Worm (Caenorhabditis elegans) whole organism, midembryonic: ENCODE results near the gene srlf-36.
A peak's percentile ranks its signal among the peaks of the same experiment; 100 is the strongest.

Experiments used
- T22C8.4 ChIP-seq: fragments of 200-800 bp; sonication (Bioruptor generic); IDR thresholded peaks from 2 replicates; pipeline ENCODE4 v1.3.6; 2022; ENCODE audit warnings: missing genetic modification characterization, missing compliant biosample characterization
- cog-1 ChIP-seq: sonication (generic microtip); optimal IDR thresholded peaks from 2 replicates; lab custom pipeline; 2016; ENCODE audit warnings: missing genetic modification characterization, missing compliant biosample characterization
- flt-1 ChIP-seq: fragments of 200-800 bp; sonication (Bioruptor generic); IDR thresholded peaks from 2 replicates; pipeline ENCODE4 v1.3.6; 2022; ENCODE audit warnings: missing genetic modification characterization, missing compliant biosample characterization
- klf-2 ChIP-seq: fragments of 200-800 bp; sonication (Bioruptor generic); conservative IDR thresholded peaks from 2 replicates; pipeline ENCODE4 v1.3.6; 2022; ENCODE audit warnings: missing genetic modification reagents, missing genetic modification characterization, missing compliant biosample characterization
- med-1 ChIP-seq: sonication (generic microtip); optimal IDR thresholded peaks from 2 replicates; lab custom pipeline; 2017; ENCODE audit warnings: missing genetic modification characterization, mild to moderate bottlenecking, missing compliant biosample characterization, antibody characterized with exemption, missing genetic modification reagents; ENCODE audit not compliant: insufficient read depth
- ref-1 ChIP-seq: fragments of 200-800 bp; sonication (Bioruptor generic); conservative IDR thresholded peaks from 2 replicates; pipeline ENCODE4 v1.3.6; 2022; ENCODE audit warnings: missing genetic modification reagents, missing genetic modification characterization, missing compliant biosample characterization
- tab-1 ChIP-seq: fragments of 200-800 bp; sonication (Bioruptor generic); IDR thresholded peaks from 2 replicates; pipeline ENCODE4 v1.3.6; 2022; ENCODE audit warnings: missing genetic modification characterization, missing compliant biosample characterization
- ztf-23 ChIP-seq: fragments of 200-800 bp; sonication (Bioruptor generic); IDR thresholded peaks from 2 replicates; pipeline ENCODE4 v1.3.6; 2022; ENCODE audit warnings: missing genetic modification reagents, missing genetic modification characterization, missing compliant biosample characterization
- ztf-29 ChIP-seq: fragments of 200-800 bp; sonication (Bioruptor generic); IDR thresholded peaks from 2 replicates; pipeline ENCODE4 v1.3.6; 2022; ENCODE audit warnings: missing genetic modification reagents, missing genetic modification characterization, missing compliant biosample characterization

The srlf-36 gene

DNA sequence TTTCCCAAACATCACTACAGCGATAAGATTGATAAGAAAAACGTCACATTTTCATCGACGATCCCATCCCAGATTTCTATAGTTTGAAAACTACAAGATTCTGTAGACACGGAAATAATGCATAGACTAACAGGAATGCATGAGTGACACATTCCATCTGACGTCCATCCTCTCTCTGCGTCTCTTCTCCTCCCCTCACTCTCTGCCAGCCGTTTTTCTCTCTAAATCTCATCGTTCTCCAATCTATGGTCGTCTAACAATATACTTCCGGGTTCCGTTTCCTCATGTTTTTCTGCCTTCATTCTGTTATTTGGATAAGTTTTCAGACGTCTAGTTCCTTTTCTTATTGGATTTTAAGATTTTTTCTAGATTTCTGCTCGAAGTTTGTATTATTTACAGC is 9.5 kb upstream of the srlf-36 start, which contains the start of gene F48G7.4:
TSS of gene F48G7.4 (plus strand) at position 400 of the 400 bp plus-strand sequence.
- TF ChIP-seq T22C8.4 (GFP tag; lab: Robert Waterston, UW) (no peak), cog-1 (peak; percentile 24)

DNA sequence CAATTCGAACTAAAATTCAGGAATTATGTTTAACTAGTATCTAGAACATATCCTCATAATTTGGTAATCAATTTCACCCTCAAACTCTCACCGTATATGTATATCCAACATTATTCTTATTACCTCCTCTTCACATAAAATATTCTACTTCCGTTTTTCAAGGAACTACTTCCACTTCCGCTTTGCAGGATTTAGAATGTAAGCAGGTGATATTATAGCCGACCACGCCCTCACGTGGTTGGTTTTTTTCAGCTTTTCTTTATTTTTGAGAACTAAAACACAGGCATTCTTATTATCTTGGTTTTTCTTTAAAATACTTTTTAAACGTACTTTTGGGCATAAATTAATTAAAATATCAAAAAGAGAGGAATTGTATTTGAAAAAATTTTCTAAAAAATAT is 8.3 kb upstream of the srlf-36 start:
- TF ChIP-seq T22C8.4 (GFP tag; lab: Robert Waterston, UW) = no peak

DNA sequence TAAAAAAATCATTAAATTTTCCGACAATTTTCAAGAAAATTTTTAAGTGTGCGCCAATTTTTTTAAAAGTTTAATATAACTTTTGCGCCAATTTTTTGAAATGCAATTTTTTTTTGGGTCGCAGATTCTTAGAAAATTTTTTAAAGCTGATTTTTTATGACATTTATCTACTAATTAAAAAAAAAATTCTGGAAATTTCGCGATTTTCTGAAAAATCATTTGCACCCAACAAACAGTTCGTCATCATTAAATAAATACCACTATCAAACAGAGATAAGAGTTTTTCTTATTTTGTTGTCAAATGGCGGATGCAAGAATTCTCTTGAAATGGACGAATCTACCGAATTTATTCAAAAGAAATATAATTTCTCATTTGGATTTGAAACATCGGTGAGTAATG is 5.7 kb upstream of the srlf-36 start, which contains the start of gene F48G7.13:
TSS of gene F48G7.13 (plus strand) at position 301 of the 400 bp plus-strand sequence.
- TF ChIP-seq med-1 (GFP tag; lab: Kevin White, UChicago) (no peak), klf-2 (GFP tag; lab: Robert Waterston, UW) (no peak), ztf-29 (GFP tag; lab: Robert Waterston, UW) (no peak), ztf-23 (GFP tag; lab: Robert Waterston, UW) (no peak), cog-1 (no peak), T22C8.4 (GFP tag; lab: Robert Waterston, UW) (no peak), tab-1 (GFP tag; lab: Robert Waterston, UW) (no peak), flt-1 (GFP tag; lab: Robert Waterston, UW) (no peak), ref-1 (GFP tag; lab: Robert Waterston, UW) (no peak)

DNA sequence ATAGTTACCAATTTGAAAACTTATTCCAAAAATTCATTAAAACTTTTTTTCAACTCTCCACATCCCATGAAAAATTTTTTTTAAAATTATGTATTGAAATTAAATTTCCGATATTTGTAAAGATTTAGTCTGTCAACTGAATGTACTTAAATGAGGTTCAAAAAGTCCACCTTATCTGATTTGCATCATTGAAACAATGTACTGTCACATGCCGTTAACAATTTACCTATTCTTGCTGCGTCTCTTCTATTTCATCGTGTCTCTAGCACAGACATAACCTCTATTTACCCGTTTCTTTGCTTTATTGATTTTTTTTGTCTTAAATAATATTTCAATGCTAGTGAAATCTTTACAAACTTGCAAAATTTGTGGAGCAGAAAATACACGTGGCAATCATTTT is 646 bp upstream of the srlf-36 start, which contains the start of gene nhr-90:
TSS of gene nhr-90 (plus strand) at position 296 of the 400 bp plus-strand sequence.
- no peak for TF ChIP-seq tab-1 (GFP tag; lab: Robert Waterston, UW)
- no peak for TF ChIP-seq med-1 (GFP tag; lab: Kevin White, UChicago)
- TF ChIP-seq T22C8.4 (GFP tag; lab: Robert Waterston, UW) = no peak
- no peak for TF ChIP-seq klf-2 (GFP tag; lab: Robert Waterston, UW)
- TF ChIP-seq cog-1 = no peak
- no peak for TF ChIP-seq ztf-29 (GFP tag; lab: Robert Waterston, UW)
- TF ChIP-seq ztf-23 (GFP tag; lab: Robert Waterston, UW) = no peak
- TF ChIP-seq flt-1 (GFP tag; lab: Robert Waterston, UW) = no peak
- no peak for TF ChIP-seq ref-1 (GFP tag; lab: Robert Waterston, UW)

DNA sequence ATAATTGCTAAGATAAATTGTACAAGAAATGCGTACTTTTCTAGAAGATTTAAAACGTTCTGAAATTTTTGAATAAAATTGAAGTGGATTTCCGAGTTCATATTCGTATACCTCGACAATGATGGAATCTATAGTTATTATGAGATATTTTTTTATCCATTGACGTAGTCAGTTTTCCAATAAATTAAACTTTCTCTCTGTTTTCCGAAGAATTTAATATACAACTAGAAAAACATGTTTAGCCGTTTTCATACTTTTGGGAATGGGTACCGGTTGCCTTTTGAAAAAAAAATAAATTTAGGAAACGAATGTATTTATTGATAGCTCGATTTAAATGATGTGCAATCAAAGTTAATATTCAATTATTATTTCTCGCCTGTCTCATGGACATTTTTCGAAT is 727 bp downstream of the srlf-36 start, which contains the start of gene srw-109:
TSS of gene srw-109 (minus strand) at position 101 of the 400 bp plus-strand sequence.
- TF ChIP-seq ref-1 (GFP tag; lab: Robert Waterston, UW) = no peak

DNA sequence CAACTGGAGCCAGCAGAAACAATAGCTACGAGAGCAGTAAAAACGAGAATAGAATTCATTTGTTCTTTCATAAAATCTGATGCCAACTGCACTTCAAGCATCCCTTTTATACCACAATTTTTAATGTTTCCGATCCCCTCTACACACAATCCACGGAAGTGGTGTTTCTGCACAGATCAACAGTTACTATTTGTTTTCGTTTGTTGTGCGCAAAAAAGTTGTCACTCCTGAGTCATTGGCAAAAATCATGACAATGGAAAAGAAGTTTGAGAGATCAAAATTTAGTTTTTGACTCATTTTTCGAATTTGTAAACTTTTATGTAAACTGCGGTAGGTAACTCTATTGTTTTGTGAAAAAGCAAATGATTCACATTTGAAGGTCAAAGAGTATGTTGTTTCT is 5.5 kb downstream of the srlf-36 start, which contains the start of gene srlf-37:
TSS of gene srlf-37 (minus strand) at position 101 of the 400 bp plus-strand sequence.
- TF ChIP-seq cog-1 = no peak
- no peak for TF ChIP-seq flt-1 (GFP tag; lab: Robert Waterston, UW)
- TF ChIP-seq ztf-23 (GFP tag; lab: Robert Waterston, UW) = no peak
- no peak for TF ChIP-seq ztf-29 (GFP tag; lab: Robert Waterston, UW)

DNA sequence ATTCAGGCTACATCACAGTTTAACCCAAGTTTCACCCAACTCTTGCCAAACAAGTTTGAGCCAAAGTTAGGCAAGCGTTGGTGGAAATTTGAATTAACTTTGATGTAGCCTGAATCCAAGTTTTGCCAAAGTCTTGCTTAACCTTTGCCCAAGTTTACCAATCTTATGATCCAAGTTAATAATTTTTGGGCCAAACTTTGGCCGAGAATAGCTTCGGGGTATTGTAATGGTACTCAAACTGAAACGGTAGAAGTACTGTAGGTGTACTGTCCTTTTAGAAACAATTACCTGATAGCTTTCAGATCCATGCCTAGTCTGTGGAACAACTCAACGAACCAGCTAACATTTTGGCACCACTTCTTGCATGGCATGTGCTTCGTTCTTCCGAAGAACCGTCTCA is 9.3 kb downstream of the srlf-36 start, which contains the start of gene nhr-251:
TSS of gene nhr-251 (plus strand) at position 301 of the 400 bp plus-strand sequence.
- TF ChIP-seq tab-1 (GFP tag; lab: Robert Waterston, UW) (no peak), ztf-23 (GFP tag; lab: Robert Waterston, UW) (no peak), flt-1 (GFP tag; lab: Robert Waterston, UW) (no peak), med-1 (GFP tag; lab: Kevin White, UChicago) (no peak), ztf-29 (GFP tag; lab: Robert Waterston, UW) (no peak), T22C8.4 (GFP tag; lab: Robert Waterston, UW) (no peak), ref-1 (GFP tag; lab: Robert Waterston, UW) (no peak), cog-1 (no peak), klf-2 (GFP tag; lab: Robert Waterston, UW) (no peak)

- no peak for TF ChIP-seq ztf-29 (GFP tag; lab: Robert Waterston, UW)
- TF ChIP-seq tab-1 (GFP tag; lab: Robert Waterston, UW) = no peak
- no peak for TF ChIP-seq med-1 (GFP tag; lab: Kevin White, UChicago)
Observed at ce11 chrV:599783-600182, 9.8 kb downstream of the srlf-36 start.

ce11 chrV:598626-599025 is 10.9 kb downstream of the srlf-36 start:
- TF ChIP-seq T22C8.4 (GFP tag; lab: Robert Waterston, UW) (no peak), klf-2 (GFP tag; lab: Robert Waterston, UW) (no peak), ztf-23 (GFP tag; lab: Robert Waterston, UW) (no peak), tab-1 (GFP tag; lab: Robert Waterston, UW) (no peak), ref-1 (GFP tag; lab: Robert Waterston, UW) (no peak), flt-1 (GFP tag; lab: Robert Waterston, UW) (no peak)

DNA sequence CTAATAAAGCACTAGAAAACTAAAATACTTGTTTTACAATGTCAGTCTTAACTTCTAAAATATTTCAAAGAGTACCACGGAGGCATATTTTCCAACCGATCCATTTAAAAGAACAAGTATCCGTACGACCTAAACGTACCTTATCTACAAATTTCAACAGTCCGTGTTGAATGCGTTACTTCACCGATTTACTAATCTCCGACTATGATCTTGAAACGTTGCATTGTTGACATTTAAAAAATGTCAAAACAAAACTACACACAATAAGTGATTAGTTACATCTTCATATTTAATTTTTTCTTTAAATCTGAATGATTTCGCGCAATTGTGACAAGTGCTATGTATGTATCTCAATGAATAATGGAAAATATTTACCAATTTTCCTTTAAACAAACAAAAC is 11.7 kb downstream of the srlf-36 start:
- no peak for TF ChIP-seq ztf-29 (GFP tag; lab: Robert Waterston, UW)

DNA sequence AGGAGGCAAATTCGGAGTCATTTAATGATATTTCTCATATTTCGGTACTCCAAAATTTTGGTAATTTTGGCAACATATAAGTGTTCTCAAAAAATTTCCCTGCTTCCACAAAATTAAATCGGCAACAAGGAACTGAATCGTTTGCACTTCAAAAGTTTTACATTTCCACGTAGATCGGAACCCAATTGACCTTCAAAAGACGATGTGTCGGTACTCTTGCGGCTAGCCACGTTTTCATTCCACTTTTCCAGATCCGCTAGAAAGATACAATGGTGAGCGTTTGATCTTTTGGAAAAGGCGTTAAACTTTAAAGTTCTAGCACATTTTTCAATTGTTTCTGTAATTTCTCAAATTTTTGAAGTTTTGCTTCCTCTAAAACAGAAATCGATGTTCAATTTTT is 12.6 kb downstream of the srlf-36 start:
- TF ChIP-seq ref-1 (GFP tag; lab: Robert Waterston, UW) = no peak
- no peak for TF ChIP-seq tab-1 (GFP tag; lab: Robert Waterston, UW)
- TF ChIP-seq flt-1 (GFP tag; lab: Robert Waterston, UW) = no peak
- no peak for TF ChIP-seq klf-2 (GFP tag; lab: Robert Waterston, UW)
- TF ChIP-seq med-1 (GFP tag; lab: Kevin White, UChicago) = no peak
- TF ChIP-seq ztf-23 (GFP tag; lab: Robert Waterston, UW) = no peak
- no peak for TF ChIP-seq T22C8.4 (GFP tag; lab: Robert Waterston, UW)
- no peak for TF ChIP-seq ztf-29 (GFP tag; lab: Robert Waterston, UW)
- no peak for TF ChIP-seq cog-1
